Worm (Caenorhabditis elegans) whole organism, early embryonic: Measurements from ENCODE around the gene F58D12.3.

ENCODE experiments used
- B0310.2 ChIP-seq: sonication (generic microtip); optimal IDR thresholded peaks from 2 replicates; lab custom pipeline; 2016; ENCODE audit warnings: mild to moderate bottlenecking, missing genetic modification characterization, missing compliant biosample characterization
- hnd-1 ChIP-seq: sonication (generic microtip); optimal IDR thresholded peaks from 2 replicates; lab custom pipeline; 2016; ENCODE audit warnings: missing genetic modification characterization, missing compliant biosample characterization

ce11 chrV:14085589-14085988 is 27.9 kb downstream of the F58D12.3 start, which contains the start of gene D1086.18:
- TF ChIP-seq hnd-1 (tag; lab: Kevin White, UChicago) (no peak), B0310.2 (tag; lab: Kevin White, UChicago) (no peak)
